Worm (Caenorhabditis elegans) whole organism, early embryonic: Measurements from ENCODE around the gene C50F4.9.

Source experiments
- B0310.2 ChIP-seq: sonication (generic microtip); optimal IDR thresholded peaks from 2 replicates; lab custom pipeline; 2016; ENCODE audit warnings: mild to moderate bottlenecking, missing genetic modification characterization, missing compliant biosample characterization
- F13C5.2 ChIP-seq: sonication (generic microtip); optimal IDR thresholded peaks from 2 replicates; lab custom pipeline; 2017; ENCODE audit warnings: mild to moderate bottlenecking, missing genetic modification characterization, inconsistent platforms, missing compliant biosample characterization
- aly-1 ChIP-seq: sonication (generic microtip); optimal IDR thresholded peaks from 2 replicates; lab custom pipeline; 2016; ENCODE audit warnings: missing genetic modification characterization, missing compliant biosample characterization
- ama-1 ChIP-seq: fragments of 150-350 bp; optimal IDR thresholded peaks from 2 replicates; lab custom pipeline; 2014
- ceh-13 ChIP-seq: fragments of 200-800 bp; sonication (Bioruptor generic); optimal IDR thresholded peaks from 2 replicates; lab custom pipeline; 2018; ENCODE audit warnings: mild to moderate bottlenecking, missing genetic modification characterization, missing compliant biosample characterization
- ceh-36 ChIP-seq: sonication (generic microtip); optimal IDR thresholded peaks from 2 replicates; lab custom pipeline; 2016; ENCODE audit warnings: missing genetic modification characterization, inconsistent platforms, missing compliant biosample characterization
- ets-7 ChIP-seq: sonication (generic microtip); optimal IDR thresholded peaks from 2 replicates; lab custom pipeline; 2016; ENCODE audit warnings: missing genotype, missing genetic modification characterization, missing compliant biosample characterization
- flt-1 ChIP-seq: fragments of 200-800 bp; sonication (Bioruptor generic); IDR thresholded peaks from 2 replicates; pipeline ENCODE4 v1.3.6; 2022; ENCODE audit warnings: missing genetic modification characterization, missing compliant biosample characterization
- hmbx-1 ChIP-seq: sonication (generic microtip); optimal IDR thresholded peaks from 2 replicates; lab custom pipeline; 2016; ENCODE audit warnings: mild to moderate bottlenecking, missing genetic modification characterization, missing compliant biosample characterization
- hmg-4 ChIP-seq: fragments of 200-800 bp; sonication (Bioruptor generic); optimal IDR thresholded peaks from 2 replicates; lab custom pipeline; 2018; ENCODE audit warnings: mild to moderate bottlenecking, missing genetic modification characterization, missing compliant biosample characterization
- hnd-1 ChIP-seq: sonication (generic microtip); optimal IDR thresholded peaks from 2 replicates; lab custom pipeline; 2016; ENCODE audit warnings: missing genetic modification characterization, missing compliant biosample characterization
- pes-1 ChIP-seq: fragments of 200-800 bp; sonication (Bioruptor generic); IDR thresholded peaks from 2 replicates; pipeline ENCODE4 v1.3.6; 2022; ENCODE audit warnings: missing genetic modification reagents, missing genetic modification characterization, missing compliant biosample characterization
- scrt-1 ChIP-seq: fragments of 200-800 bp; sonication (Bioruptor generic); IDR thresholded peaks from 2 replicates; pipeline ENCODE4 v1.3.6; 2022; ENCODE audit warnings: missing genetic modification characterization, missing compliant biosample characterization
- sea-1 ChIP-seq: fragments of 200-800 bp; sonication (Bioruptor generic); conservative IDR thresholded peaks from 2 replicates; pipeline ENCODE4 v1.3.6; 2022; ENCODE audit warnings: missing genetic modification characterization, missing compliant biosample characterization
- tbx-11 ChIP-seq: fragments of 200-800 bp; sonication (Bioruptor generic); IDR thresholded peaks from 2 replicates; pipeline ENCODE4 v1.3.6; 2022; ENCODE audit warnings: missing genetic modification characterization, missing compliant biosample characterization
- tbx-37 ChIP-seq: fragments of 200-800 bp; sonication (Bioruptor generic); conservative IDR thresholded peaks from 2 replicates; pipeline ENCODE4 v1.3.6; 2022; ENCODE audit warnings: missing genetic modification reagents, missing genetic modification characterization, missing compliant biosample characterization
- tra-4 ChIP-seq: sonication (generic microtip); optimal IDR thresholded peaks from 2 replicates; lab custom pipeline; 2017; ENCODE audit warnings: missing genetic modification characterization, missing compliant biosample characterization

C50F4.9 gene

ce11 chrV:9524099-9524498 lies at the start of gene C50F4.9:
Gene C50F4.9 (minus strand): TSS chrV:9524199.
- TF ChIP-seq tra-4 (no peak), B0310.2 (no peak), ama-1 (lab: Kevin White, UChicago) (no peak), ets-7 (no peak)

ce11 chrV:9571673-9572072 lies 47.7 kb upstream of the C50F4.9 start:
- TF ChIP-seq tbx-37 (GFP tag; lab: Robert Waterston, UW) (no peak), B0310.2 (no peak), hmbx-1 (tag; lab: Kevin White, UChicago) (no peak), flt-1 (no peak), ceh-13 (GFP tag; lab: Kevin White, UChicago) (no peak), aly-1 (no peak), ama-1 (lab: Kevin White, UChicago) (no peak), sea-1 (GFP tag; lab: Robert Waterston, UW) (no peak), pes-1 (GFP tag; lab: Robert Waterston, UW) (no peak), tra-4 (no peak), tbx-11 (GFP tag; lab: Robert Waterston, UW) (no peak)

- no peak for TF ChIP-seq ets-7
- TF ChIP-seq tbx-11 (GFP tag; lab: Robert Waterston, UW), result no peak
- TF ChIP-seq tra-4, result no peak
Measured at ce11 chrV:9571056-9571455, 47.1 kb upstream of the C50F4.9 start.

- no peak for TF ChIP-seq hmbx-1 (tag; lab: Kevin White, UChicago)
- TF ChIP-seq tra-4, result no peak
- TF ChIP-seq B0310.2, result no peak
Measured at ce11 chrV:9570197-9570596, 46.2 kb upstream of the C50F4.9 start, which contains the start of gene F25B3.5. Gene F25B3.5 (minus strand): TSS chrV:9570297.

DNA sequence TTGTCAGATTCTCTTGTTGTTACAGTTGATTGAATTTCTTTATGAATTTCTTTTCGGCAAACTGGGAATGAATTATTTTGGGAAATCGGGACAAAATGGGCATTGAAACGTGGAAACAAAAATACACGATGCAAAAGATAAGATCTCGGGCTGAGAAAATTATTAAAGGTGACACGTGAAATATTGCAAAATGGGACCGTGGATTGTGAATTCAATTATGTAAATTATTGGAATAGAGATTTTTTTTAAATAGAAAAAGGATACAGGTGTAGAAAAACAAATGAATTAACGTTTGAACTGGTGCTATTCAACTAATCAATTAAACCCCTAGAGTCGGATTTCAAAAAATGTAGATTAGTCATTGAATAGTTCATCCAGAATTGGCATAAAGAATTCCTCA lies 44.7 kb upstream of the C50F4.9 start, which contains the start of gene F25B3.4:
Gene F25B3.4, minus strand, starts transcription at position 101 of the 400 bp plus-strand sequence.
- TF ChIP-seq tbx-11 (GFP tag; lab: Robert Waterston, UW) (no peak), scrt-1 (GFP tag; lab: Robert Waterston, UW) (no peak), hmg-4 (GFP tag; lab: Kevin White, UChicago) (no peak), aly-1 (no peak), hmbx-1 (tag; lab: Kevin White, UChicago) (no peak), tra-4 (no peak), tbx-37 (GFP tag; lab: Robert Waterston, UW) (no peak), hnd-1 (tag; lab: Kevin White, UChicago) (no peak)

DNA sequence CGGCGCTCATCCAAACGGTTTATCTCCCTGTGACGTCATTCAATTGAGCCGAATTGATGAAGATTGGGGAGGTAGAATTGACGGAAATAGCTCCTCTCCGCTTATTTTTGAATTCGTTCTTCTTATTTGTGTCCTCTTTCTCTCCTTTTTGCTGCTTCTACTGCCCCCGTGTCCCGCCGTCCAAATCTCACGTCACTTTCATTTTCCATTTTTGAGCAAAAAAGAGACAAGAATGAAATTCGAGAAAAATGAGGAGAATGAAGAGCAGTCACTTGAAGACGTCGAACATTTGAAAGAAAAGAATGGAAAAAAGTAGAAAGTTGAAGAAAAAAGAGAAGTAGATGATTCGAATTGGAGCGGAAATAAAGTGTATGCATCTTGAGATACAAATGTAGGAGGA lies 39.6 kb upstream of the C50F4.9 start:
- TF ChIP-seq sea-1 (GFP tag; lab: Robert Waterston, UW) (no peak), hmg-4 (GFP tag; lab: Kevin White, UChicago) (no peak), ets-7 (no peak), tra-4 (no peak), flt-1 (no peak), ceh-36 (no peak), tbx-11 (GFP tag; lab: Robert Waterston, UW) (no peak), scrt-1 (GFP tag; lab: Robert Waterston, UW) (no peak), B0310.2 (no peak), hmbx-1 (tag; lab: Kevin White, UChicago) (no peak), aly-1 (no peak), hnd-1 (tag; lab: Kevin White, UChicago) (no peak), ceh-13 (GFP tag; lab: Kevin White, UChicago) (no peak), pes-1 (GFP tag; lab: Robert Waterston, UW) (no peak)

- TF ChIP-seq ceh-13 (GFP tag; lab: Kevin White, UChicago) (no peak), tbx-11 (GFP tag; lab: Robert Waterston, UW) (no peak), ceh-36 (no peak), ets-7 (no peak)
Measured at ce11 chrV:9561624-9562179, 37.7 kb upstream of the C50F4.9 start, which contains the start of gene rgef-1. Gene rgef-1 (minus strand): TSS chrV:9561674.

DNA sequence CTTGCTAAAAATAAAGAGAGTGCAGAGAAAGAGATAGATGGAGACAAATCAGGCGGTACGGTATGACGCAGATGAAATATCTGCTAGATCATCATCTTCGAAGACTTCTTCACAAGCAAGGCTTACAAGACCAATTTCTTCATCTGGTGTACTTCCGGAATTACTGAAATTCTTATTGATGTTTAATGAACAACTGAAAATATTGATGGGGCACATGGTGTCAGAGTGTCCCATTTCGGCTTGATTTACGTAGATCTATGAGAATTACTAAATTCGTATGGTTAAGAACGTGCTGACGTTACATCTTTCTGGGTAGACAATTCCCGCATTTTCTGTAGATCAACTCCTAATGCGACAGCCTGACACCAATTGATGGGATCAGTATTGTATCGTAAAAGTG lies 32.7 kb upstream of the C50F4.9 start:
- no peak for TF ChIP-seq ceh-36
- no peak for TF ChIP-seq flt-1
- no peak for TF ChIP-seq ceh-13 (GFP tag; lab: Kevin White, UChicago)
- no peak for TF ChIP-seq scrt-1 (GFP tag; lab: Robert Waterston, UW)

DNA sequence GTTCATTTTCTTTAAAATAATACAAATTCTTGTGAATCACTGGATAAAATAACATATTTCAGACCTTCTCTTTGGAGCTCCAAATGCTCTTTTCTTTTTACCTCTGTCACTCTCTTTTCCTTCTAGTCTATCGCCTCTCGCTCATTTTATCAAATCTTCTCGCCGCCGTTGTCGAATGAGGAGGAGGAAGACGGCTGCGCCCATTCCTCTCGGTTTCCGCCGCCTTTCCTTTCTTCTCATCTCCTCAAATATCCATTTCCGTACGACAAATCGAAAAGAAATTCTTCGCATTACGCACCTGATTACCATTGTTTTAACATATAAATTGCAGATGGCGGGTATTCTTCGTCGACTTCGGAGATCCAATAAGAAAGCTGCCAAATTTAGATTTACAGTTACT lies 26.3 kb upstream of the C50F4.9 start, which contains the start of gene ehbp-1:
Gene ehbp-1, plus strand, starts transcription at position 332 of the 400 bp plus-strand sequence.
- TF ChIP-seq B0310.2 (no peak), ceh-13 (GFP tag; lab: Kevin White, UChicago) (no peak), tbx-37 (GFP tag; lab: Robert Waterston, UW) (no peak), ama-1 (lab: Kevin White, UChicago) (no peak), hmbx-1 (tag; lab: Kevin White, UChicago) (no peak), flt-1 (no peak), hnd-1 (tag; lab: Kevin White, UChicago) (no peak), pes-1 (GFP tag; lab: Robert Waterston, UW) (no peak), scrt-1 (GFP tag; lab: Robert Waterston, UW) (no peak), ceh-36 (no peak), hmg-4 (GFP tag; lab: Kevin White, UChicago) (no peak), tra-4 (no peak), sea-1 (GFP tag; lab: Robert Waterston, UW) (no peak), F13C5.2 (tag; lab: Kevin White, UChicago) (no peak), aly-1 (no peak)
